Worm (Caenorhabditis elegans): ENCODE measurements around the gene nkb-3.

Gene nkb-3

DNA sequence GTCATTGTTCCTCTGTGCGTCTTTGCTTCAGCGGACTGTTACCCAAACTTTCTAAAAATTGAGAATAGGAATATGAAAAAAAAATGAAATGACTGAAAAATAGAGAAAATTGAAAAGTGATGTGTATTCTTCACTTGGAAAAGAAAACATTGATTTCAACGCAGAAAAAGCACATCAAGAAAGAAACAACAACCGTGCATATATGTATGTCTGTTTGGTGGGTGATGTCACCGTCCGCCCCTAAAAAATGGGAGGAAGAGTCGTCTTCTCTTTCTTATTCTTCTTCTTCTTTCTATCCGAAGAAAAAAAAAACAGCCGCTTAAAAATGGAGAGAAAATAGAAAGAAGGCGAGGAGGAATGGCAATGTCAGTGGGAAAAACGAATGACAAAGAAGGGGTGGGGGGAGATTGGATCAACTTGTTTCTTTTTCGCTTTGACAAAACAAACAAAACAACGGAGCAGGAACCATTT lies at the start of gene nkb-3:
nkb-3 (minus strand) TSS at position 51 of the 471 bp plus-strand sequence.
- peak; percentile 54 for TF ChIP-seq dve-1 (tag; optimal IDR thresholded peaks at IDR 0.05; ENCODE audit: insufficient read depth)
- TF ChIP-seq zag-1 (tag; optimal IDR thresholded peaks at IDR 0.05), result no peak
- peak; percentile 33 for TF ChIP-seq aha-1 (tag)
- peak in 1 of 2 experiments; percentile 11 for TF ChIP-seq lsy-2 (tag; optimal IDR thresholded peaks at IDR 0.05)

ce11 chrX:13818791-13819190 lies 48.4 kb upstream of the nkb-3 start:
- TF ChIP-seq pqm-1 (tag; optimal IDR thresholded peaks at IDR 0.05) (peak; percentile 55), aha-1 (tag) (peak; percentile 85), hif-1 (tag; optimal IDR thresholded peaks at IDR 0.05) (no peak)

ce11 chrX:13811929-13812328 lies 41.6 kb upstream of the nkb-3 start:
- TF ChIP-seq dmd-6 (GFP tag; IDR thresholded peaks at IDR 0.05) (0 out of 2 replicates have a peak, but pooled peaks have one; percentile 5), daf-16 (GFP tag; optimal IDR thresholded peaks at IDR 0.05) (peak in 1 of 2 experiments; percentile 22), daf-16 (tag; optimal IDR thresholded peaks at IDR 0.05) (no peak), hmg-1.1 (GFP tag; IDR thresholded peaks at IDR 0.05) (0 out of 2 replicates have a peak, but pooled peaks have one; percentile 20), hif-1 (tag; optimal IDR thresholded peaks at IDR 0.05) (peak in 1 of 2 experiments; percentile 24), nhr-28 (tag; optimal IDR thresholded peaks at IDR 0.05) (no peak), fkh-10 (GFP tag; optimal IDR thresholded peaks at IDR 0.05) (peak; percentile 2), dpl-1 (GFP tag; optimal IDR thresholded peaks at IDR 0.05) (no peak), zip-2 (tag; optimal IDR thresholded peaks at IDR 0.05) (no peak)

ce11 chrX:13811156-13811555 lies 40.8 kb upstream of the nkb-3 start:
- TF ChIP-seq dmd-6 (GFP tag; IDR thresholded peaks at IDR 0.05) (peak; percentile 27), lin-39 (tag; optimal IDR thresholded peaks at IDR 0.05) (no peak)

ce11 chrX:13809773-13810172 lies 39.4 kb upstream of the nkb-3 start, which contains the start of gene obr-3:
Gene obr-3, minus strand, starts transcription at chrX:13809873.
- TF ChIP-seq zag-1 (tag; optimal IDR thresholded peaks at IDR 0.05), result no peak
- no peak for TF ChIP-seq mes-2 (tag; optimal IDR thresholded peaks at IDR 0.05; ENCODE audit: poor library complexity, severe bottlenecking)
- no peak for TF ChIP-seq lin-39 (tag; optimal IDR thresholded peaks at IDR 0.05)
- no peak for TF ChIP-seq egl-27 (tag; optimal IDR thresholded peaks at IDR 0.05)
- no peak for TF ChIP-seq lin-29 (GFP tag; IDR thresholded peaks at IDR 0.05)
- no peak for TF ChIP-seq zfp-2 (tag; optimal IDR thresholded peaks at IDR 0.05)
- no peak for TF ChIP-seq nhr-77 (tag; optimal IDR thresholded peaks at IDR 0.05)
- TF ChIP-seq nhr-11 (tag; optimal IDR thresholded peaks at IDR 0.05), result no peak

ce11 chrX:13803246-13803645 lies 32.9 kb upstream of the nkb-3 start:
- no peak for TF ChIP-seq zip-2 (tag; optimal IDR thresholded peaks at IDR 0.05)
- no peak for TF ChIP-seq madf-5 (GFP tag; IDR thresholded peaks at IDR 0.05)
- no peak for TF ChIP-seq nhr-111 (GFP tag; optimal IDR thresholded peaks at IDR 0.05)
- no peak for TF ChIP-seq ceh-44 (GFP tag; IDR thresholded peaks at IDR 0.05)
- no peak for TF ChIP-seq mdt-29 (GFP tag; IDR thresholded peaks at IDR 0.05)
- no peak for TF ChIP-seq spr-3 (GFP tag; optimal IDR thresholded peaks at IDR 0.05)
- TF ChIP-seq php-3 (GFP tag; IDR thresholded peaks at IDR 0.05), result 0 out of 2 replicates have a peak, but pooled peaks have one; percentile 31
- no peak for TF ChIP-seq nhr-41 (GFP tag; IDR thresholded peaks at IDR 0.05)
- no peak for TF ChIP-seq zfp-2 (tag; optimal IDR thresholded peaks at IDR 0.05)
- no peak for TF ChIP-seq nhr-10 (tag; optimal IDR thresholded peaks at IDR 0.05)
- no peak for TF ChIP-seq pha-4 (GFP tag; IDR thresholded peaks at IDR 0.05)
- TF ChIP-seq pha-4 (tag; optimal IDR thresholded peaks at IDR 0.05), result no peak
- TF ChIP-seq unc-130 (GFP tag; optimal IDR thresholded peaks at IDR 0.05), result no peak
- TF ChIP-seq F44E2.7 (GFP tag; IDR thresholded peaks at IDR 0.05), result no peak
- no peak for TF ChIP-seq unc-62 (GFP tag; optimal IDR thresholded peaks at IDR 0.05 in 1 of 2)
- no peak for TF ChIP-seq unc-62 (tag; optimal IDR thresholded peaks at IDR 0.05)
- no peak for TF ChIP-seq R02D3.7 (tag; optimal IDR thresholded peaks at IDR 0.05)
- no peak for TF ChIP-seq lin-39 (tag; optimal IDR thresholded peaks at IDR 0.05)
- no peak for TF ChIP-seq nhr-48 (tag; optimal IDR thresholded peaks at IDR 0.05)
- TF ChIP-seq nhr-237 (tag; optimal IDR thresholded peaks at IDR 0.05), result no peak
- no peak for TF ChIP-seq set-16 (GFP tag; IDR thresholded peaks at IDR 0.05)
- no peak for TF ChIP-seq saeg-2 (GFP tag; IDR thresholded peaks at IDR 0.05)
- TF ChIP-seq hmg-1.1 (GFP tag; IDR thresholded peaks at IDR 0.05), result no peak
- TF ChIP-seq nhr-28 (tag; optimal IDR thresholded peaks at IDR 0.05), result peak; percentile 60
- no peak for TF ChIP-seq daf-19 (GFP tag; conservative IDR thresholded peaks at IDR 0.05)
- peak; percentile 59 for TF ChIP-seq dmd-6 (GFP tag; IDR thresholded peaks at IDR 0.05)
- no peak for TF ChIP-seq tag-97 (GFP tag; IDR thresholded peaks at IDR 0.05)
